Worm (Caenorhabditis elegans) whole organism, midembryonic: Measurements from ENCODE around the gene Y57E12B.1.

ENCODE experiments used
- T22C8.4 ChIP-seq: fragments of 200-800 bp; sonication (Bioruptor generic); IDR thresholded peaks from 2 replicates; pipeline ENCODE4 v1.3.6; 2022; ENCODE audit warnings: missing genetic modification characterization, missing compliant biosample characterization
- cog-1 ChIP-seq: sonication (generic microtip); optimal IDR thresholded peaks from 2 replicates; lab custom pipeline; 2016; ENCODE audit warnings: missing genetic modification characterization, missing compliant biosample characterization
- klf-2 ChIP-seq: fragments of 200-800 bp; sonication (Bioruptor generic); conservative IDR thresholded peaks from 2 replicates; pipeline ENCODE4 v1.3.6; 2022; ENCODE audit warnings: missing genetic modification reagents, missing genetic modification characterization, missing compliant biosample characterization
- ref-1 ChIP-seq: fragments of 200-800 bp; sonication (Bioruptor generic); conservative IDR thresholded peaks from 2 replicates; pipeline ENCODE4 v1.3.6; 2022; ENCODE audit warnings: missing genetic modification reagents, missing genetic modification characterization, missing compliant biosample characterization
- tab-1 ChIP-seq: fragments of 200-800 bp; sonication (Bioruptor generic); IDR thresholded peaks from 2 replicates; pipeline ENCODE4 v1.3.6; 2022; ENCODE audit warnings: missing genetic modification characterization, missing compliant biosample characterization
- ztf-23 ChIP-seq: fragments of 200-800 bp; sonication (Bioruptor generic); IDR thresholded peaks from 2 replicates; pipeline ENCODE4 v1.3.6; 2022; ENCODE audit warnings: missing genetic modification reagents, missing genetic modification characterization, missing compliant biosample characterization
- ztf-29 ChIP-seq: fragments of 200-800 bp; sonication (Bioruptor generic); IDR thresholded peaks from 2 replicates; pipeline ENCODE4 v1.3.6; 2022; ENCODE audit warnings: missing genetic modification reagents, missing genetic modification characterization, missing compliant biosample characterization

DNA sequence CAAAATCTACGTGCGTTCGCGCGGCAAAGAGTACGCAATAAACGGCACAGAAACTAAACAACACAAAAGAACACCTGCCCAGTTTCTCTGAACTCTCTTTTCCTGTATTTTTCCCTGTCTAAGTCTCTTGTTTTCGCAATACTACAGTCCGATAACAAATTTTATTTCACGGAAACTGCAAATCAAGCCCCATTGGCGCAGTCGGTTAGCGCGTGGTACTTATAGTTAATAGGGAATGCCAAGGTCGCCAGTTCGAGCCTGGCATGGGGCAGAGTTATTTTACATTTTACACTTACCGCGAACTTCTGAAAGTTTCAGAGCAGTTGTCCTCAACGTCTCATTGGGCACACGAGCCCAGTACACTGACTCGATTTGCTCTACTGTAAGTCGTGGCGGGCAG lies 31.0 kb upstream of the Y57E12B.1 start:
- TF ChIP-seq klf-2 (GFP tag; lab: Robert Waterston, UW) = no peak
- no peak for TF ChIP-seq T22C8.4 (GFP tag; lab: Robert Waterston, UW)
- no peak for TF ChIP-seq ztf-29
- TF ChIP-seq cog-1 = no peak
- TF ChIP-seq ref-1 (GFP tag; lab: Robert Waterston, UW) = no peak
- no peak for TF ChIP-seq tab-1 (GFP tag; lab: Robert Waterston, UW)
- TF ChIP-seq ztf-23 = no peak
